Worm (Caenorhabditis elegans): ENCODE data around the gene gpdh-2.

DNA sequence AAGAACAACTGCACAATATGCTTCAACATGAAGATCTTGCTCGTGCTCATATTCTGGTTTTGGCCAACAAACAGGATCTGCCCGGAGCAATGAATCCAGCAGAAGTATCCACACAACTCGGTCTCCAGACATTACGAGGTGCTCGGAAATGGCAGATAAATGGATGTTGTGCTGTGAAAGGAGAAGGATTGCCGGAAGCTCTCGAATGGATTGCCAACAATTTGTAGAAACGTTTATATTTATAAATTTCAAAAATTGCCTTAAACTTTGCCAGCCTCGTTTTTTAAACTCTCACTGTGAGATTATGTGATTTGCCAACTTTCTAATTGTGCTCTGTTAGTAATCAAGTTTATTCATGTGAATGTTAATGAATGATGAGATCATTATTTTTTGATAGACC is 35.2 kb downstream of the gpdh-2 start:
- no peak for TF ChIP-seq him-1 (tag; optimal IDR thresholded peaks at IDR 0.05)
- no peak for TF ChIP-seq W03F9.2 (tag; optimal IDR thresholded peaks at IDR 0.05)
